Worm (Caenorhabditis elegans) whole organism, mixed stage, embryonic: ENCODE results near the gene pat-9.
A peak's percentile ranks its signal among the peaks of the same experiment; 100 is the strongest.

Experiments
- M03D4.4 ChIP-seq: sonication (generic microtip); optimal IDR thresholded peaks from 2 replicates; lab custom pipeline; 2017; ENCODE audit warnings: mild to moderate bottlenecking, missing genetic modification characterization, missing compliant biosample characterization
- bed-3 ChIP-seq: fragments of 200-800 bp; sonication (Bioruptor generic); optimal IDR thresholded peaks from 3 replicates; lab custom pipeline; 2018; ENCODE audit warnings: mild to moderate bottlenecking, missing genetic modification characterization, moderate library complexity, missing compliant biosample characterization
- ceh-39 ChIP-seq: fragments of 150-350 bp; optimal IDR thresholded peaks from 2 replicates; lab custom pipeline; 2014; ENCODE audit warnings: missing biosample characterization, missing genetic modification characterization
- ceh-43 ChIP-seq: fragments of 200-800 bp; sonication (Bioruptor generic); optimal IDR thresholded peaks from 2 replicates; lab custom pipeline; 2018; ENCODE audit warnings: mild to moderate bottlenecking, missing genetic modification characterization, moderate library complexity, missing compliant biosample characterization
- ces-1 ChIP-seq: fragments of 150-350 bp; optimal IDR thresholded peaks from 2 replicates; lab custom pipeline; 2014; ENCODE audit warnings: missing biosample characterization, missing genetic modification reagents, missing genetic modification characterization
- drap-1 ChIP-seq: fragments of 200-800 bp; sonication (Bioruptor generic); optimal IDR thresholded peaks from 3 replicates; lab custom pipeline; 2018; ENCODE audit warnings: mild to moderate bottlenecking, missing genetic modification characterization, missing compliant biosample characterization
- hlh-1 ChIP-seq: fragments of 150-350 bp; optimal IDR thresholded peaks from 2 replicates; lab custom pipeline; 2014; ENCODE audit warnings: missing biosample characterization, missing genetic modification reagents, missing genetic modification characterization
- lin-13 ChIP-seq: fragments of 150-350 bp; optimal IDR thresholded peaks from 2 replicates; lab custom pipeline; 2014; ENCODE audit warnings: missing biosample characterization, missing genetic modification characterization
- lin-32 ChIP-seq: fragments of 200-800 bp; sonication (Bioruptor generic); optimal IDR thresholded peaks from 2 replicates; lab custom pipeline; 2018; ENCODE audit warnings: mild to moderate bottlenecking, missing genetic modification characterization, missing compliant biosample characterization
- lsy-2 ChIP-seq: fragments of 150-350 bp; optimal IDR thresholded peaks from 2 replicates; lab custom pipeline; 2014; ENCODE audit warnings: missing biosample characterization, missing genetic modification characterization
- mab-5 ChIP-seq: fragments of 150-350 bp; optimal IDR thresholded peaks from 2 replicates; lab custom pipeline; 2014; ENCODE audit warnings: missing biosample characterization, missing genetic modification characterization
- mep-1 ChIP-seq: fragments of 150-350 bp; optimal IDR thresholded peaks from 2 replicates; lab custom pipeline; 2017; ENCODE audit warnings: missing biosample characterization, missing genetic modification reagents, missing genetic modification characterization, inconsistent platforms
- nhr-76 ChIP-seq: sonication (generic microtip); optimal IDR thresholded peaks from 2 replicates; lab custom pipeline; 2017; ENCODE audit warnings: missing biosample characterization, missing genetic modification characterization
- pha-4 ChIP-seq: fragments of 150-350 bp; optimal IDR thresholded peaks from 2 replicates; lab custom pipeline; 2018; ENCODE audit warnings: missing biosample characterization, missing genetic modification reagents, missing genetic modification characterization
- sem-2 ChIP-seq: fragments of 200-800 bp; sonication (Bioruptor generic); optimal IDR thresholded peaks from 2 replicates; lab custom pipeline; 2018; ENCODE audit warnings: mild to moderate bottlenecking, missing genetic modification characterization, missing compliant biosample characterization
- snpc-4 ChIP-seq: fragments of 150-350 bp; optimal IDR thresholded peaks from 2 replicates; lab custom pipeline; 2014; ENCODE audit warnings: missing biosample characterization, missing genetic modification characterization
- unc-120 ChIP-seq: sonication (generic microtip); optimal IDR thresholded peaks from 2 replicates; lab custom pipeline; 2017; ENCODE audit warnings: missing genetic modification characterization, missing compliant biosample characterization; ENCODE audit not compliant: poor library complexity, severe bottlenecking
- unc-62 ChIP-seq: fragments of 150-350 bp; optimal IDR thresholded peaks from 2 replicates; lab custom pipeline; 2014; ENCODE audit warnings: missing biosample characterization, missing genetic modification reagents, missing genetic modification characterization
- ztf-11 ChIP-seq: fragments of 150-350 bp; optimal IDR thresholded peaks from 2 replicates; lab custom pipeline; 2014; ENCODE audit warnings: missing biosample characterization, missing genetic modification characterization

pat-9 gene

DNA sequence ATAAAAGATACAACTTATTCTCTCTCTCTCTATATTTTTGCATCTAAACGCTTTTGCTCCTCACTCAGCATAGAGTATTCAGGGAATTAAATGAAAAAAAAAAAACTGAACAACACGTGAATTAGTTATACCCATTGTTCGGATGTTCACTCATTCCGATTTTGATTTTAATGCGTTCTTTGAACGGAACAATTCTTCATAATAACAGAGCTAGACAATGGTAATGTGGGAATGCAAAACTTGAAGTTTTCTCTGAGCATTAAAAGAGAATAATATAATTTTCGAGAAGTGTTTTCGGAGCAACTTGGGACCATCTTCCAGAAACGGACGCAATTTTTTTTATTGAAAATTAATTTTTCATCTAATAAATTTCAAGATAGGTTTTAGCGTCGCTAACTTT lies 37.6 kb downstream of the pat-9 start:
- no peak for TF ChIP-seq ceh-39 (tag; lab: Kevin White, UChicago)
- TF ChIP-seq lin-13, result no peak
- TF ChIP-seq mep-1, result no peak
- no peak for TF ChIP-seq hlh-1
- TF ChIP-seq ztf-11 (tag; lab: Kevin White, UChicago), result no peak

DNA sequence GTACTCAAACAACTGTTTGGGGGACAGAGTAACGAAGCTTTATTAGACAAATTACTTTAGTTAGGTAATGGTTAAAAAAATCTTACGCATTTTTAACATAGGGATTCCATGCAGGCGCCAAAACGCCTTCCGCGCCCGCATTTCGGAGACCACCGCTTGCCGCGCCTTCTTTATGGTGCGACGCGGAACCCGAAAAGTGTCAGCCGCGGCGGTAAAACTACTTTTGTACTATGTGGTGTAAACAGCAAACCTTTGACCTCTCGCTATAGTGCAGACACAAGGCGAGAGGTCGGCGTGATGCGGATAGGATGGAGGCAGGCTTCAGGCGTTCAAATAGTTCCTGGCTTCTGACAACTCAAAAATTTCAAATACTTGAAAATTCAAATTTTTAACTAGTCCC lies 38.6 kb downstream of the pat-9 start:
- TF ChIP-seq unc-120 (tag; lab: Kevin White, UChicago) (no peak), unc-62 (GFP tag; lab: Kevin White, UChicago) (no peak), lsy-2 (tag; lab: Kevin White, UChicago) (no peak), lin-32 (no peak), ceh-39 (tag; lab: Kevin White, UChicago) (no peak), ceh-43 (GFP tag; lab: Kevin White, UChicago) (no peak), pha-4 (tag; lab: Kevin White, UChicago) (no peak), mab-5 (tag; lab: Kevin White, UChicago) (no peak), snpc-4 (tag; lab: Kevin White, UChicago) (no peak), M03D4.4 (tag; lab: Kevin White, UChicago) (no peak), lin-13 (no peak), sem-2 (GFP tag; lab: Kevin White, UChicago) (no peak), nhr-76 (no peak), bed-3 (GFP tag; lab: Kevin White, UChicago) (no peak)

DNA sequence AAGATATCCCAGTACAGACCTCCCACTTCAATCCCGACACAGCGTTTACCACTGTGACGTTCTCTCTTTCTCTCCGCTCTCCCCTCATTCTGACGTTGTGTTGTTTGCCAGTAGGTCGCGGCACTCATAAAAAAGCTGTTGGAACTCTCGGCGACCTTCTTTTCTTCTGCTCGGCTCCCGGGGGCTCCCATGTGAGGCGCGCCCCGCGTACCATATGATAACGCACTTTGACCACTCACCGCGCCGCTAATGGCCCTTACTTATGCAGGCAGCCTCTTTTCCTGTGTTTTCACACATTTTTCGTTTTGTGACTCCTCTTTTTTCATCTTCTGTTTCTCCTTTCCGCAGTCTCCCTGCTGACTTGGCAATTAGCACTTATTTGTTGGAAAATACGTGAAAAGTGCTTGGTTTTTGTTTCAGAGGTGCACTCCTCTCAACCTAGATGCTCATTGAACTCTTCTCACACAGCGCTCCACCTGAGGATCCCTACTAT lies 42.7 kb downstream of the pat-9 start, which contains the start of gene ser-1:
TSS of gene ser-1 (plus strand) at position 443 of the 493 bp plus-strand sequence.
- TF ChIP-seq mab-5 (tag; lab: Kevin White, UChicago) (no peak), mep-1 (no peak), drap-1 (GFP tag; lab: Kevin White, UChicago) (no peak), M03D4.4 (tag; lab: Kevin White, UChicago) (no peak), bed-3 (GFP tag; lab: Kevin White, UChicago) (no peak)
- TF ChIP-seq, all 35 proteins: peak for 0

DNA sequence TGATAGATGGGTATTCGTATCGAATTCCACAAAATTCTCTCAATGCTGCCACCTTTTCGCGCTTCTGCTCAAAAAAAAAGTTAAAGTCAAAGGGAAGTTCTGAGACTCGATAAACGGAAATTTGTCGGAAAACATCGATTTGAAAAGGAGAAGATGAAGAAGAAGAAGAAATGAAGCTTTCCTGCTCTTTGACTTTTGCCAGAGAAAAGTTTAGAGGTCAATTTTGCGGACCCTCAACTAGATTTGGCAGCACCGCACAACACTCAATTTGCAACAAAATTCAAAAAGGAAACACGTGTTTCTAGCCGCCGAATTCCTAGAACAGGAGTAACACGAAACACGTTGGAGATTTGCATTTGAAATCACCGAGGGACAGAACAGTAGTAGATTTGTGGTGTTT lies 51.4 kb downstream of the pat-9 start:
- TF ChIP-seq ces-1 (GFP tag; lab: Kevin White, UChicago) (peak; percentile 36), sem-2 (GFP tag; lab: Kevin White, UChicago) (no peak)
